Fruit fly (Drosophila melanogaster) whole organism, embryonic: Measurements from ENCODE around the gene N.

Experiments
- B-H1 ChIP-seq: fragments of 200-800 bp; sonication (Bioruptor generic); IDR thresholded peaks from 3 replicates; pipeline ENCODE4 v1.3.6; 2022; ENCODE audit warnings: missing biosample characterization, missing genetic modification characterization
- CG11085 ChIP-seq: fragments of 200-800 bp; sonication (Bioruptor generic); IDR thresholded peaks from 2 replicates; pipeline ENCODE4 v1.3.6; 2022; ENCODE audit warnings: missing biosample characterization, missing genetic modification characterization
- CG12155 ChIP-seq: fragments of 200-800 bp; sonication (Bioruptor generic); optimal IDR thresholded peaks from 3 replicates; lab custom pipeline; 2016; ENCODE audit warnings: missing biosample characterization, missing genetic modification characterization
- CG12659 ChIP-seq: fragments of 200-800 bp; sonication (Bioruptor generic); optimal IDR thresholded peaks from 3 replicates; lab custom pipeline; 2017; ENCODE audit warnings: mild to moderate bottlenecking, missing biosample characterization, missing genetic modification reagents, missing genetic modification characterization
- CG13424 ChIP-seq: fragments of 200-800 bp; sonication (Bioruptor generic); optimal IDR thresholded peaks from 2 replicates; lab custom pipeline; 2019; ENCODE audit warnings: missing biosample characterization, mild to moderate bottlenecking, missing genetic modification characterization, moderate library complexity
- CG15269 ChIP-seq: fragments of 200-800 bp; sonication (Bioruptor generic); optimal IDR thresholded peaks from 2 replicates; lab custom pipeline; 2018; ENCODE audit warnings: missing biosample characterization, mild to moderate bottlenecking, missing genetic modification characterization, moderate library complexity
- CG1602 ChIP-seq: fragments of 200-800 bp; sonication (Bioruptor generic); optimal IDR thresholded peaks from 3 replicates; lab custom pipeline; 2016; ENCODE audit warnings: missing biosample characterization, missing genetic modification characterization
- CG17385 ChIP-seq: fragments of 200-800 bp; sonication (Bioruptor generic); optimal IDR thresholded peaks from 3 replicates; lab custom pipeline; 2018; ENCODE audit warnings: missing biosample characterization, mild to moderate bottlenecking, missing genetic modification characterization
- CG17802 ChIP-seq: fragments of 200-800 bp; sonication (Bioruptor generic); optimal IDR thresholded peaks from 2 replicates; lab custom pipeline; 2018; ENCODE audit warnings: missing biosample characterization, mild to moderate bottlenecking, missing genetic modification characterization, moderate library complexity
- CG32772 ChIP-seq: fragments of 200-800 bp; sonication (Bioruptor generic); IDR thresholded peaks from 2 replicates; pipeline ENCODE4 v1.3.6; 2022; ENCODE audit warnings: missing biosample characterization, missing genetic modification characterization
- CG3407 ChIP-seq: fragments of 200-800 bp; sonication (Bioruptor generic); optimal IDR thresholded peaks from 2 replicates; lab custom pipeline; 2018; ENCODE audit warnings: missing biosample characterization, mild to moderate bottlenecking, missing genetic modification characterization
- CG5953 ChIP-seq: fragments of 200-800 bp; sonication (Bioruptor generic); IDR thresholded peaks from 2 replicates; pipeline ENCODE4 v1.3.6; 2022; ENCODE audit warnings: missing biosample characterization, missing genetic modification characterization
- CG6689 ChIP-seq: fragments of 200-800 bp; sonication (Bioruptor generic); IDR thresholded peaks from 2 replicates; pipeline ENCODE4 v1.3.6; 2022; ENCODE audit warnings: missing biosample characterization, missing genetic modification characterization
- CG7357 ChIP-seq: fragments of 200-800 bp; sonication (Bioruptor generic); IDR thresholded peaks from 3 replicates; pipeline ENCODE4 v1.3.6; 2022; ENCODE audit warnings: missing biosample characterization, missing genetic modification characterization
- CG7556 ChIP-seq: fragments of 200-800 bp; sonication (Bioruptor generic); optimal IDR thresholded peaks from 2 replicates; lab custom pipeline; 2017; ENCODE audit warnings: missing biosample characterization, mild to moderate bottlenecking, missing genetic modification characterization
- CG8281 ChIP-seq: fragments of 200-800 bp; sonication (Bioruptor generic); optimal IDR thresholded peaks from 2 replicates; lab custom pipeline; 2018; ENCODE audit warnings: missing biosample characterization, mild to moderate bottlenecking, missing genetic modification characterization, moderate library complexity
- CG8765 ChIP-seq: fragments of 200-800 bp; sonication (Bioruptor generic); IDR thresholded peaks from 2 replicates; pipeline ENCODE4 v1.3.6; 2022; ENCODE audit warnings: missing biosample characterization, missing genetic modification characterization
- CG9876 ChIP-seq: fragments of 200-800 bp; sonication (Bioruptor generic); optimal IDR thresholded peaks from 2 replicates; lab custom pipeline; 2016; ENCODE audit warnings: missing biosample characterization, missing genetic modification characterization
- H2.0 ChIP-seq: fragments of 200-800 bp; sonication (Bioruptor generic); IDR thresholded peaks from 2 replicates; pipeline ENCODE4 v1.3.6; 2022; ENCODE audit warnings: missing biosample characterization, missing genetic modification characterization
- Hr3 ChIP-seq: fragments of 200-800 bp; sonication (Bioruptor generic); optimal IDR thresholded peaks from 3 replicates; lab custom pipeline; 2016; ENCODE audit warnings: missing biosample characterization, missing genetic modification characterization
- Hr51 ChIP-seq, 2 experiments: fragments of 200-800 bp; sonication (Bioruptor generic); optimal IDR thresholded peaks; 2 replicates in 1 of 2; 3 replicates in 1 of 2; lab custom pipeline; 2016 to 2018; ENCODE audit warnings: missing biosample characterization in 2 of 2, missing genetic modification characterization in 2 of 2, mild to moderate bottlenecking in 1 of 2, moderate library complexity in 1 of 2
- NfI ChIP-seq: fragments of 200-800 bp; sonication (Bioruptor generic); optimal IDR thresholded peaks from 3 replicates; lab custom pipeline; 2018; ENCODE audit warnings: missing biosample characterization, mild to moderate bottlenecking, missing genetic modification characterization, moderate library complexity
- Ptx1 ChIP-seq: fragments of 200-800 bp; sonication (Bioruptor generic); IDR thresholded peaks from 2 replicates; pipeline ENCODE4 v1.3.6; 2022; ENCODE audit warnings: missing biosample characterization, missing genetic modification characterization
- Ssrp ChIP-seq: fragments of 200-800 bp; sonication (Bioruptor generic); optimal IDR thresholded peaks from 2 replicates; lab custom pipeline; 2018; ENCODE audit warnings: missing biosample characterization, mild to moderate bottlenecking, missing genetic modification characterization, moderate library complexity
- ara ChIP-seq: fragments of 200-800 bp; sonication (Bioruptor generic); IDR thresholded peaks from 2 replicates; pipeline ENCODE4 v1.3.6; 2022; ENCODE audit warnings: missing biosample characterization, missing genetic modification characterization
- az2 ChIP-seq: fragments of 200-800 bp; sonication (Bioruptor generic); optimal IDR thresholded peaks from 3 replicates; lab custom pipeline; 2016; ENCODE audit warnings: missing biosample characterization, missing genetic modification characterization
- ci ChIP-seq: fragments of 200-800 bp; sonication (Bioruptor generic); IDR thresholded peaks from 3 replicates; pipeline ENCODE4 v1.3.6; 2022; ENCODE audit warnings: missing biosample characterization, missing genetic modification characterization
- disco-r ChIP-seq: fragments of 200-800 bp; sonication (Bioruptor generic); optimal IDR thresholded peaks from 2 replicates; lab custom pipeline; 2016; ENCODE audit warnings: missing biosample characterization, missing genetic modification characterization
- dmrt11E ChIP-seq: fragments of 200-800 bp; sonication (Bioruptor generic); optimal IDR thresholded peaks from 3 replicates; lab custom pipeline; 2018; ENCODE audit warnings: missing biosample characterization, mild to moderate bottlenecking, missing genetic modification characterization, moderate library complexity
- dpn ChIP-seq, 2 experiments: fragments of 200-800 bp; sonication (Bioruptor generic); optimal IDR thresholded peaks; 3 replicates each; lab custom pipeline; 2016; ENCODE audit warnings: missing biosample characterization in 2 of 2, missing genetic modification characterization in 2 of 2
- dysf ChIP-seq: fragments of 200-800 bp; sonication (Bioruptor generic); IDR thresholded peaks from 3 replicates; pipeline ENCODE4 v1.3.6; 2022; ENCODE audit warnings: missing biosample characterization, missing genetic modification characterization
- esg ChIP-seq: fragments of 200-800 bp; sonication (Bioruptor generic); conservative IDR thresholded peaks from 2 replicates; pipeline ENCODE4 v1.3.6; 2022; ENCODE audit warnings: missing biosample characterization, missing genetic modification characterization
- ewg ChIP-seq: fragments of 200-800 bp; sonication (Bioruptor generic); optimal IDR thresholded peaks from 3 replicates; lab custom pipeline; 2017; ENCODE audit warnings: mild to moderate bottlenecking, missing biosample characterization, missing genetic modification reagents, missing genetic modification characterization
- gce ChIP-seq: fragments of 200-800 bp; sonication (Bioruptor generic); IDR thresholded peaks from 3 replicates; pipeline ENCODE4 v1.3.6; 2022; ENCODE audit warnings: missing biosample characterization, missing genetic modification characterization
- gem ChIP-seq: fragments of 200-800 bp; sonication (Bioruptor generic); optimal IDR thresholded peaks from 2 replicates; lab custom pipeline; 2019; ENCODE audit warnings: missing biosample characterization, mild to moderate bottlenecking, missing genetic modification characterization, moderate library complexity
- lmd ChIP-seq: fragments of 200-800 bp; sonication (Bioruptor generic); IDR thresholded peaks from 2 replicates; pipeline ENCODE4 v1.3.6; 2022; ENCODE audit warnings: missing biosample characterization, missing genetic modification characterization
- lola ChIP-seq, 3 experiments: fragments of >200 bp in 2 of 3; fragments of 200-800 bp in 1 of 3; sonication (Bioruptor generic) in 1 of 3; optimal IDR thresholded peaks; 2 replicates each; lab custom pipeline; 2017 to 2019; ENCODE audit warnings: missing biosample characterization in 3 of 3, missing genetic modification characterization in 3 of 3, mild to moderate bottlenecking in 1 of 3, moderate library complexity in 1 of 3
- mld ChIP-seq: fragments of 200-800 bp; sonication (Bioruptor generic); IDR thresholded peaks from 3 replicates; pipeline ENCODE4 v1.3.6; 2022; ENCODE audit warnings: missing biosample characterization, missing genetic modification characterization; ENCODE audit not compliant: partially characterized antibody
- nerfin-1 ChIP-seq: fragments of 200-800 bp; sonication (Bioruptor generic); optimal IDR thresholded peaks from 3 replicates; lab custom pipeline; 2019; ENCODE audit warnings: missing biosample characterization, mild to moderate bottlenecking, missing genetic modification characterization, moderate library complexity
- nmo ChIP-seq: fragments of 200-800 bp; sonication (Bioruptor generic); optimal IDR thresholded peaks from 2 replicates; lab custom pipeline; 2018; ENCODE audit warnings: missing biosample characterization, mild to moderate bottlenecking, missing genetic modification characterization, moderate library complexity
- row ChIP-seq: fragments of 200-800 bp; sonication (Bioruptor generic); IDR thresholded peaks from 3 replicates; pipeline ENCODE4 v1.3.6; 2022; ENCODE audit warnings: missing biosample characterization, missing genetic modification characterization
- slbo ChIP-seq: fragments of 200-800 bp; sonication (Bioruptor generic); IDR thresholded peaks from 2 replicates; pipeline ENCODE4 v1.3.6; 2022; ENCODE audit warnings: missing biosample characterization, missing genetic modification characterization
- slou ChIP-seq: fragments of 200-800 bp; sonication (Bioruptor generic); optimal IDR thresholded peaks from 3 replicates; lab custom pipeline; 2016; ENCODE audit warnings: missing biosample characterization, missing genetic modification characterization
- so ChIP-seq: fragments of 200-800 bp; sonication (Bioruptor generic); IDR thresholded peaks from 3 replicates; pipeline ENCODE4 v1.3.6; 2022; ENCODE audit warnings: missing biosample characterization, missing genetic modification characterization
- sob ChIP-seq: fragments of 200-800 bp; sonication (Bioruptor generic); IDR thresholded peaks from 2 replicates; pipeline ENCODE4 v1.3.6; 2022; ENCODE audit warnings: missing biosample characterization, missing genetic modification characterization
- sug ChIP-seq: fragments of 200-800 bp; optimal IDR thresholded peaks from 2 replicates; lab custom pipeline; 2019; ENCODE audit warnings: missing biosample characterization, mild to moderate bottlenecking, missing genetic modification characterization, moderate library complexity
- tin ChIP-seq: fragments of 200-800 bp; sonication (Bioruptor generic); optimal IDR thresholded peaks from 3 replicates; lab custom pipeline; 2016; ENCODE audit warnings: missing biosample characterization, missing genetic modification characterization
- tio ChIP-seq: fragments of 200-800 bp; sonication (Bioruptor generic); optimal IDR thresholded peaks from 2 replicates; lab custom pipeline; 2017; ENCODE audit warnings: missing biosample characterization, missing genetic modification characterization, inconsistent platforms
- usp ChIP-seq: fragments of >200 bp; optimal IDR thresholded peaks from 2 replicates; lab custom pipeline; 2017; ENCODE audit warnings: missing biosample characterization, missing genetic modification characterization
- wdn ChIP-seq: fragments of 200-800 bp; sonication (Bioruptor generic); IDR thresholded peaks from 2 replicates; pipeline ENCODE4 v1.3.6; 2022; ENCODE audit warnings: missing biosample characterization, missing genetic modification characterization

N gene

dm6 chrX:3108903-3109302 is 25.8 kb upstream of the N start (continued):
- TF ChIP-seq B-H1 (no peak), CG32772 (GFP tag; lab: Robert Waterston, UW) (peak; percentile 54; the same call in 1 of the 2 replicates), slbo (GFP tag; lab: Robert Waterston, UW) (peak; percentile 79), gem (tag; lab: Kevin White, UChicago) (peak; percentile 83), esg (GFP tag; lab: Robert Waterston, UW) (peak; percentile 41), slou (GFP tag; lab: Kevin White, UChicago) (no peak), row (GFP tag; lab: Robert Waterston, UW) (peak; percentile 63), dysf (GFP tag; lab: Robert Waterston, UW) (peak; percentile 78), CG5953 (GFP tag; lab: Robert Waterston, UW) (peak; percentile 14; the same call in 1 of the 2 replicates), wdn (0 out of 2 replicates have a peak, but pooled peaks have one; percentile 9), Ssrp (tag; lab: Kevin White, UChicago) (peak; percentile 64), az2 (GFP tag; lab: Kevin White, UChicago) (peak; percentile 42), CG9876 (GFP tag; lab: Kevin White, UChicago) (no peak), Ptx1 (GFP tag; lab: Robert Waterston, UW) (peak; percentile 55), H2.0 (GFP tag; lab: Robert Waterston, UW) (peak; percentile 40; the same call in 1 of the 2 replicates), tin (GFP tag; lab: Kevin White, UChicago) (no peak), CG17802 (tag; lab: Kevin White, UChicago) (no peak), Hr3 (peak; percentile 45), mld (no peak), CG3407 (peak; percentile 13), tio (peak; percentile 39), sob (GFP tag; lab: Robert Waterston, UW) (peak; percentile 77), CG12155 (peak; percentile 49), Hr51 (GFP tag; optimal IDR thresholded peaks at IDR 0.05; lab: Kevin White, UChicago) (peak in 1 of 2 experiments; percentile 70), CG7357 (GFP tag; lab: Robert Waterston, UW) (0 out of 3 replicates have a peak, but pooled peaks have one; percentile 41), CG12659 (GFP tag; lab: Kevin White, UChicago) (peak; percentile 12), ci (GFP tag; lab: Robert Waterston, UW) (0 out of 3 replicates have a peak, but pooled peaks have one; percentile 47), ewg (GFP tag; lab: Kevin White, UChicago) (peak; percentile 25), dmrt11E (tag; lab: Kevin White, UChicago) (peak; percentile 61), CG8281 (tag; lab: Kevin White, UChicago) (no peak), CG17385 (GFP tag; lab: Kevin White, UChicago) (peak; percentile 17), dpn (GFP tag; optimal IDR thresholded peaks at IDR 0.05; lab: Kevin White, UChicago) (peak in 1 of 2 experiments; percentile 59), so (GFP tag; lab: Robert Waterston, UW) (0 out of 3 replicates have a peak, but pooled peaks have one; percentile 22), ara (peak; percentile 50; the same call in 1 of the 2 replicates), CG13424 (tag; lab: Kevin White, UChicago) (peak; percentile 15), CG15269 (tag; lab: Kevin White, UChicago) (peak; percentile 76), CG8765 (GFP tag; lab: Robert Waterston, UW) (no peak), sug (tag; lab: Kevin White, UChicago) (peak; percentile 6), usp (GFP tag; lab: Kevin White, UChicago) (no peak), gce (GFP tag; lab: Robert Waterston, UW) (0 out of 3 replicates have a peak, but pooled peaks have one; percentile 9), nmo (GFP tag; lab: Kevin White, UChicago) (peak; percentile 65), CG6689 (GFP tag; lab: Robert Waterston, UW) (peak; percentile 66; the same call in 1 of the 2 replicates), CG11085 (GFP tag; lab: Robert Waterston, UW) (0 out of 2 replicates have a peak, but pooled peaks have one; percentile 41), disco-r (GFP tag; lab: Kevin White, UChicago) (no peak), lmd (GFP tag; lab: Robert Waterston, UW) (peak; percentile 65), CG7556 (GFP tag; lab: Kevin White, UChicago) (peak; percentile 45), nerfin-1 (tag; lab: Kevin White, UChicago) (no peak), lola (GFP tag; optimal IDR thresholded peaks at IDR 0.05; lab: Kevin White, UChicago) (peak in 1 of 3 experiments; percentile 7), NfI (GFP tag; lab: Kevin White, UChicago) (peak; percentile 36), CG1602 (no peak)
